Worm (Caenorhabditis elegans): ENCODE measurements around the gene ZK816.1.

ce11 chrX:3301770-3302169, 49.7 kb upstream of the ZK816.1 start, which contains the start of gene F11D5.5:
- no peak for TF ChIP-seq snpc-4 (tag; optimal IDR thresholded peaks at IDR 0.05)
- no peak for TF ChIP-seq ZK546.5 (tag; optimal IDR thresholded peaks at IDR 0.05)
- TF ChIP-seq ceh-82 (tag; optimal IDR thresholded peaks at IDR 0.05), result no peak
- no peak for TF ChIP-seq lir-3 (tag; optimal IDR thresholded peaks at IDR 0.05)
- TF ChIP-seq unc-130 (GFP tag; optimal IDR thresholded peaks at IDR 0.05), result no peak
